Fruit fly (Drosophila melanogaster) whole organism, embryonic: ENCODE measurements around the gene CG6791.

Experiments used
- Asciz ChIP-seq: fragments of 200-800 bp; sonication (Bioruptor generic); optimal IDR thresholded peaks from 2 replicates; lab custom pipeline; 2017; ENCODE audit warnings: missing biosample characterization, mild to moderate bottlenecking, missing genetic modification characterization, missing genetic modification reagents
- B-H1 ChIP-seq: fragments of 200-800 bp; sonication (Bioruptor generic); IDR thresholded peaks from 3 replicates; pipeline ENCODE4 v1.3.6; 2022; ENCODE audit warnings: missing biosample characterization, missing genetic modification characterization
- CG10209 ChIP-seq: fragments of 200-800 bp; sonication (Bioruptor generic); optimal IDR thresholded peaks from 3 replicates; lab custom pipeline; 2017; ENCODE audit warnings: missing biosample characterization, mild to moderate bottlenecking, missing genetic modification characterization, missing genetic modification reagents
- CG10431 ChIP-seq: fragments of 200-800 bp; sonication (Bioruptor generic); optimal IDR thresholded peaks from 3 replicates; lab custom pipeline; 2018; ENCODE audit warnings: missing biosample characterization, mild to moderate bottlenecking, missing genetic modification characterization
- CG10959 ChIP-seq: fragments of 200-800 bp; sonication (Bioruptor generic); IDR thresholded peaks from 2 replicates; pipeline ENCODE4 v1.3.6; 2022; ENCODE audit warnings: missing biosample characterization, missing genetic modification characterization
- CG11456 ChIP-seq: fragments of 200-800 bp; sonication (Bioruptor generic); IDR thresholded peaks from 3 replicates; pipeline ENCODE4 v1.3.6; 2022; ENCODE audit warnings: missing biosample characterization, missing genetic modification characterization
- CG11723 ChIP-seq: fragments of 200-800 bp; sonication (Bioruptor generic); optimal IDR thresholded peaks from 2 replicates; lab custom pipeline; 2017; ENCODE audit warnings: missing biosample characterization, mild to moderate bottlenecking, missing genetic modification characterization
- CG12299 ChIP-seq: fragments of 200-800 bp; sonication (Bioruptor generic); optimal IDR thresholded peaks from 2 replicates; lab custom pipeline; 2018; ENCODE audit warnings: missing biosample characterization, mild to moderate bottlenecking, missing genetic modification characterization
- CG13123 ChIP-seq: fragments of 200-800 bp; sonication (Bioruptor generic); optimal IDR thresholded peaks from 2 replicates; lab custom pipeline; 2016; ENCODE audit warnings: missing biosample characterization, missing genetic modification characterization
- CG14050 ChIP-seq: fragments of 200-800 bp; sonication (Bioruptor generic); IDR thresholded peaks from 3 replicates; pipeline ENCODE4 v1.3.6; 2022; ENCODE audit warnings: missing biosample characterization, missing genetic modification characterization
- CG15479 ChIP-seq: fragments of 200-800 bp; sonication (Bioruptor generic); optimal IDR thresholded peaks from 3 replicates; lab custom pipeline; 2019; ENCODE audit warnings: missing biosample characterization, mild to moderate bottlenecking, missing genetic modification characterization, moderate library complexity
- CG1603 ChIP-seq: fragments of 200-800 bp; sonication (Bioruptor generic); optimal IDR thresholded peaks from 2 replicates; lab custom pipeline; 2019; ENCODE audit warnings: missing biosample characterization, mild to moderate bottlenecking, missing genetic modification characterization, moderate library complexity
- CG16813 ChIP-seq: fragments of 200-800 bp; sonication (Bioruptor generic); IDR thresholded peaks from 3 replicates; pipeline ENCODE4 v1.3.6; 2022; ENCODE audit warnings: missing biosample characterization, missing genetic modification characterization; ENCODE audit not compliant: partially characterized antibody
- CG17361 ChIP-seq: fragments of 200-800 bp; sonication (Bioruptor generic); IDR thresholded peaks from 3 replicates; pipeline ENCODE4 v1.3.6; 2022; ENCODE audit warnings: missing biosample characterization, missing genetic modification characterization
- CG18476 ChIP-seq: fragments of 200-800 bp; sonication (Bioruptor generic); optimal IDR thresholded peaks from 2 replicates; lab custom pipeline; 2016; ENCODE audit warnings: missing biosample characterization, mild to moderate bottlenecking, missing genetic modification characterization
- CG18764 ChIP-seq: fragments of 200-800 bp; sonication (Bioruptor generic); optimal IDR thresholded peaks from 3 replicates; lab custom pipeline; 2016; ENCODE audit warnings: missing biosample characterization, missing genetic modification characterization
- CG2202 ChIP-seq: fragments of 200-800 bp; sonication (Bioruptor generic); optimal IDR thresholded peaks from 2 replicates; lab custom pipeline; 2018; ENCODE audit warnings: missing biosample characterization, mild to moderate bottlenecking, missing genetic modification characterization
- CG2712 ChIP-seq: fragments of 200-800 bp; optimal IDR thresholded peaks from 3 replicates; lab custom pipeline; 2019; ENCODE audit warnings: missing biosample characterization, mild to moderate bottlenecking, missing genetic modification characterization, moderate library complexity
- CG3163 ChIP-seq: fragments of 200-800 bp; sonication (Bioruptor generic); optimal IDR thresholded peaks from 3 replicates; lab custom pipeline; 2016; ENCODE audit warnings: missing biosample characterization, missing genetic modification characterization
- CG33213 ChIP-seq: fragments of 200-800 bp; sonication (Bioruptor generic); optimal IDR thresholded peaks from 3 replicates; lab custom pipeline; 2016; ENCODE audit warnings: missing biosample characterization, missing genetic modification characterization
- CG5245 ChIP-seq: fragments of 200-800 bp; sonication (Bioruptor generic); optimal IDR thresholded peaks from 3 replicates; lab custom pipeline; 2016; ENCODE audit warnings: missing biosample characterization, missing genetic modification characterization
- CG6689 ChIP-seq: fragments of 200-800 bp; sonication (Bioruptor generic); IDR thresholded peaks from 2 replicates; pipeline ENCODE4 v1.3.6; 2022; ENCODE audit warnings: missing biosample characterization, missing genetic modification characterization
- CG7963 ChIP-seq: fragments of 200-800 bp; sonication (Bioruptor generic); IDR thresholded peaks from 3 replicates; pipeline ENCODE4 v1.3.6; 2022; ENCODE audit warnings: missing biosample characterization, missing genetic modification characterization; ENCODE audit not compliant: partially characterized antibody
- CG9437 ChIP-seq: fragments of 200-800 bp; sonication (Bioruptor generic); optimal IDR thresholded peaks from 2 replicates; lab custom pipeline; 2018; ENCODE audit warnings: missing biosample characterization, mild to moderate bottlenecking, missing genetic modification characterization
- Camta ChIP-seq: fragments of 200-800 bp; sonication (Bioruptor generic); optimal IDR thresholded peaks from 2 replicates; lab custom pipeline; 2016; ENCODE audit warnings: missing biosample characterization, missing genetic modification characterization
- Chrac-16 ChIP-seq: fragments of 200-800 bp; sonication (Bioruptor generic); optimal IDR thresholded peaks from 3 replicates; lab custom pipeline; 2016; ENCODE audit warnings: missing biosample characterization, missing genetic modification characterization
- Hr51 ChIP-seq, 2 experiments: fragments of 200-800 bp; sonication (Bioruptor generic); optimal IDR thresholded peaks; 2 replicates in 1 of 2; 3 replicates in 1 of 2; lab custom pipeline; 2016 to 2018; ENCODE audit warnings: missing biosample characterization in 2 of 2, missing genetic modification characterization in 2 of 2, mild to moderate bottlenecking in 1 of 2, moderate library complexity in 1 of 2
- Kr ChIP-seq: fragments of 200-800 bp; sonication (Bioruptor generic); optimal IDR thresholded peaks from 2 replicates; lab custom pipeline; 2017; ENCODE audit warnings: missing biosample characterization, mild to moderate bottlenecking, missing genetic modification characterization
- Mad ChIP-seq: fragments of 200-800 bp; sonication (Bioruptor generic); optimal IDR thresholded peaks from 2 replicates; lab custom pipeline; 2016; ENCODE audit warnings: missing biosample characterization, missing genetic modification characterization
- Meics ChIP-seq: fragments of 200-800 bp; sonication (Bioruptor generic); optimal IDR thresholded peaks from 2 replicates; lab custom pipeline; 2017; ENCODE audit warnings: missing biosample characterization, mild to moderate bottlenecking, missing genetic modification characterization
- Side ChIP-seq: fragments of 200-800 bp; sonication (Bioruptor generic); optimal IDR thresholded peaks from 2 replicates; lab custom pipeline; 2016; ENCODE audit warnings: missing biosample characterization, missing genetic modification characterization
- Usf ChIP-seq: fragments of 200-800 bp; sonication (Bioruptor generic); optimal IDR thresholded peaks from 2 replicates; lab custom pipeline; 2017; ENCODE audit warnings: missing genotype, missing biosample characterization, missing genetic modification characterization
- cas ChIP-seq: fragments of 200-800 bp; sonication (Bioruptor generic); IDR thresholded peaks from 2 replicates; pipeline ENCODE4 v1.3.6; 2022; ENCODE audit warnings: missing biosample characterization, missing genetic modification characterization
- cg ChIP-seq: fragments of 200-800 bp; sonication (Bioruptor generic); optimal IDR thresholded peaks from 3 replicates; lab custom pipeline; 2019; ENCODE audit warnings: missing biosample characterization, mild to moderate bottlenecking, missing genetic modification characterization, moderate library complexity
- corto ChIP-seq: fragments of 200-800 bp; sonication (Bioruptor generic); optimal IDR thresholded peaks from 2 replicates; lab custom pipeline; 2016; ENCODE audit warnings: missing biosample characterization, mild to moderate bottlenecking, missing genetic modification characterization, moderate library complexity
- cwo ChIP-seq: fragments of 200-800 bp; sonication (Bioruptor generic); optimal IDR thresholded peaks from 3 replicates; lab custom pipeline; 2017; ENCODE audit warnings: missing biosample characterization, missing genetic modification characterization, mild to moderate bottlenecking, moderate library complexity, missing genetic modification reagents
- dmrt11E ChIP-seq: fragments of 200-800 bp; sonication (Bioruptor generic); optimal IDR thresholded peaks from 3 replicates; lab custom pipeline; 2018; ENCODE audit warnings: missing biosample characterization, mild to moderate bottlenecking, missing genetic modification characterization, moderate library complexity
- eyg ChIP-seq: fragments of 200-800 bp; sonication (Bioruptor generic); optimal IDR thresholded peaks from 3 replicates; lab custom pipeline; 2016; ENCODE audit warnings: missing biosample characterization, missing genetic modification characterization
- gro ChIP-seq: fragments of 200-800 bp; sonication (Bioruptor generic); optimal IDR thresholded peaks from 2 replicates; lab custom pipeline; 2016; ENCODE audit warnings: missing biosample characterization, missing genetic modification characterization
- h ChIP-seq: fragments of >200 bp; optimal IDR thresholded peaks from 2 replicates; lab custom pipeline; 2017
- jing ChIP-seq: fragments of 200-800 bp; sonication (Bioruptor generic); optimal IDR thresholded peaks from 2 replicates; lab custom pipeline; 2018; ENCODE audit warnings: missing biosample characterization, mild to moderate bottlenecking, missing genetic modification characterization
- mam ChIP-seq: fragments of 200-800 bp; sonication (Bioruptor generic); optimal IDR thresholded peaks from 3 replicates; lab custom pipeline; 2016; ENCODE audit warnings: missing biosample characterization, missing genetic modification characterization
- prd ChIP-seq, 3 experiments: fragments of >200 bp in 2 of 3; fragments of 200-800 bp in 1 of 3; sonication (Bioruptor generic) in 1 of 3; optimal IDR thresholded peaks in 2 of 3; IDR thresholded peaks in 1 of 3; 2 replicates in 2 of 3; 3 replicates in 1 of 3; pipeline versions ENCODE4 v1.3.6 to Lab custom; 2017 to 2022; ENCODE audit warnings: missing biosample characterization in 1 of 3, missing genetic modification characterization in 1 of 3
- pros ChIP-seq: fragments of 200-800 bp; sonication (Bioruptor generic); optimal IDR thresholded peaks from 3 replicates; lab custom pipeline; 2019; ENCODE audit warnings: missing biosample characterization, mild to moderate bottlenecking, missing genetic modification characterization, moderate library complexity
- sens ChIP-seq: fragments of 200-800 bp; sonication (Bioruptor generic); peaks from one replicate; lab custom pipeline; 2016; ENCODE audit warnings: missing biosample characterization, missing genetic modification characterization
- tgo ChIP-seq: fragments of 200-800 bp; sonication (Bioruptor generic); IDR thresholded peaks from 3 replicates; pipeline ENCODE4 v1.3.6; 2022; ENCODE audit warnings: missing biosample characterization, missing genetic modification characterization
- twi ChIP-seq: fragments of 200-800 bp; optimal IDR thresholded peaks from 2 replicates; lab custom pipeline; 2019; ENCODE audit warnings: missing biosample characterization, mild to moderate bottlenecking, missing genetic modification characterization, moderate library complexity
- wdn ChIP-seq: fragments of 200-800 bp; sonication (Bioruptor generic); IDR thresholded peaks from 2 replicates; pipeline ENCODE4 v1.3.6; 2022; ENCODE audit warnings: missing biosample characterization, missing genetic modification characterization
- zen ChIP-seq: fragments of 200-800 bp; sonication (Bioruptor generic); optimal IDR thresholded peaks from 3 replicates; lab custom pipeline; 2018; ENCODE audit warnings: missing biosample characterization, mild to moderate bottlenecking, missing genetic modification characterization, moderate library complexity
- zfh1 ChIP-seq: fragments of 200-800 bp; sonication (Bioruptor generic); IDR thresholded peaks from 3 replicates; pipeline ENCODE4 v1.3.6; 2022; ENCODE audit warnings: missing biosample characterization, missing genetic modification characterization

The CG6791 gene

dm6 chr3R:11628416-11629041 lies 38.6 kb upstream of the CG6791 start, which contains the start of gene CG14712 (continued):
- TF ChIP-seq pros (no peak), dmrt11E (no peak), CG16813 (peak; percentile 27; the same call in 1 of the 3 replicates), CG13123 (GFP tag; lab: Kevin White, UChicago) (no peak), CG6689 (GFP tag; lab: Robert Waterston, UW) (no peak), Chrac-16 (GFP tag; lab: Kevin White, UChicago) (no peak), CG2712 (tag; lab: Kevin White, UChicago) (peak; percentile 68), CG10431 (no peak), CG14050 (GFP tag; lab: Robert Waterston, UW) (no peak), Mad (peak; percentile 35), zen (no peak), mam (GFP tag; lab: Kevin White, UChicago) (peak; percentile 39), CG2202 (no peak), CG33213 (GFP tag; lab: Kevin White, UChicago) (peak; percentile 13), prd (optimal IDR thresholded peaks at IDR 0.05; lab: Kevin White, UChicago) (no peak), prd (GFP tag; IDR thresholded peaks at IDR 0.05; lab: Robert Waterston, UW) (no peak), wdn (GFP tag; lab: Robert Waterston, UW) (no peak), cg (no peak), CG12299 (tag; lab: Kevin White, UChicago) (peak; percentile 35), cas (GFP tag; lab: Robert Waterston, UW) (no peak), CG7963 (GFP tag; lab: Robert Waterston, UW) (peak; percentile 37; the same call in 1 of the 3 replicates), cwo (no peak), CG10959 (GFP tag; lab: Robert Waterston, UW) (no peak), CG18476 (GFP tag; lab: Kevin White, UChicago) (no peak), tgo (no peak), h (lab: Kevin White, UChicago) (no peak), CG11723 (GFP tag; lab: Kevin White, UChicago) (no peak), Kr (GFP tag; lab: Kevin White, UChicago) (no peak), Camta (GFP tag; lab: Kevin White, UChicago) (no peak), CG18764 (GFP tag; lab: Kevin White, UChicago) (peak; percentile 36), corto (GFP tag; lab: Kevin White, UChicago) (no peak), zfh1 (GFP tag; lab: Robert Waterston, UW) (no peak), B-H1 (GFP tag; lab: Robert Waterston, UW) (no peak), Asciz (no peak), eyg (GFP tag; lab: Kevin White, UChicago) (no peak), CG10209 (GFP tag; lab: Kevin White, UChicago) (no peak), CG9437 (no peak), CG11456 (no peak), Side (GFP tag; lab: Kevin White, UChicago) (no peak), sens (peak; percentile 80), jing (no peak), CG1603 (tag; lab: Kevin White, UChicago) (no peak), CG15479 (GFP tag; lab: Kevin White, UChicago) (no peak), CG5245 (GFP tag; lab: Kevin White, UChicago) (no peak), twi (no peak), Usf (no peak), gro (GFP tag; lab: Kevin White, UChicago) (peak; percentile 24), CG3163 (GFP tag; lab: Kevin White, UChicago) (no peak), Hr51 (GFP tag; optimal IDR thresholded peaks at IDR 0.05; lab: Kevin White, UChicago) (peak in 1 of 2 experiments; percentile 36), CG17361 (GFP tag; lab: Robert Waterston, UW) (no peak), Meics (GFP tag; lab: Kevin White, UChicago) (no peak)
